Worm (Caenorhabditis elegans) whole organism, L4/young adult: ENCODE data around the gene T11F9.14.
"Not testable (repeated sequence)": the region's sequence is repeated elsewhere in the genome, so short reads cannot be mapped to it uniquely, and the experiment has no call there.

Source experiments
- W03F9.2 ChIP-seq: fragments of 150-350 bp; optimal IDR thresholded peaks from 2 replicates; lab custom pipeline; 2014; ENCODE audit warnings: missing biosample characterization, missing genetic modification characterization
- dao-5 ChIP-seq: sonication (generic microtip); optimal IDR thresholded peaks from 2 replicates; lab custom pipeline; 2016; ENCODE audit warnings: missing genotype, missing genetic modification characterization, moderate library complexity, missing compliant biosample characterization
- him-1 ChIP-seq: sonication (generic microtip); optimal IDR thresholded peaks from 2 replicates; lab custom pipeline; 2016; ENCODE audit warnings: missing genotype, missing genetic modification reagents, missing genetic modification characterization, missing compliant biosample characterization

The T11F9.14 gene

DNA sequence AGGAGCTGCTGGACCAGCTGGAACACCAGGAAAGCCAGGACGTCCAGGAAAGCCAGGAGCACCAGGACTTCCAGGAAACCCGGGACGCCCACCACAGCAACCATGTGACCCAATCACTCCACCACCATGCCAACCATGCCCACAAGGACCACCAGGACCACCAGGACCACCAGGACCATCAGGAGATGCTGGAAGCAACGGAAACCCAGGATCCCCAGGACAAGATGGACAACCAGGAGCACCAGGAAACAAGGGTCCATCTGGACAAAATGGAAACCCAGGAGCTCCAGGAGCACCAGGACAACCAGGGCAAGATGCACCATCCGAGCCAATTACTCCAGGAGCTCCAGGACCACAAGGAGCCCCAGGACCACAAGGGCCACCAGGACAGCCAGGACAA lies 3.8 kb upstream of the T11F9.14 start:
- TF ChIP-seq him-1 (tag; lab: Kevin White, UChicago) = no peak
- TF ChIP-seq W03F9.2 (tag; lab: Kevin White, UChicago) = no peak
- TF ChIP-seq dao-5 = no peak

DNA sequence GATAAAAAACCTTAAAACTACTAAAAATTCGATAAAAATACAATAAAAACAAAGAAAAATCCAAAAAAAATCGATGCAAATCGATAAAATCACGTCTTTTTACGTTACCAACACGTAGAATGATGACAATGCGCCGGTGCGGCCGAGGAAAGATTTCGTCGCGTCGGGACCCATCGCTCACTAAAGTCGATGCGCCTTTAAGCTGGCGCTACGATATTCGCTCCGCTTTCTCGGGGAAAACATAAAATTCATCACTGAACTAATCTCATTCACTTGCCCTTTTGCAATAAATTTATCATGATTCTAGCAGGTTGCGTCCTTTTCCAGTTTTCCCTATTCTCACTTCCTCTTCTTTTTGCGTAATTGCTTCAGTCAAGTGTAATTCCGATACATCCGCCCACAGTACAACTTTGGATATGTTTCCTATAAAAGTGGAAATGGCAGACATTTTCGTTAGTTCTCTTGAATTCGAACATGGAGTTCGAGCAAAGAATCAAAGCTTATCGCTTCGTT lies 3.0 kb upstream of the T11F9.14 start, which contains the start of gene col-157:
Gene col-157 (plus strand): TSS at position 463 of the 513 bp plus-strand sequence.
- TF ChIP-seq W03F9.2 (tag; lab: Kevin White, UChicago); him-1 (tag; lab: Kevin White, UChicago); dao-5: not testable (repeated sequence)

DNA sequence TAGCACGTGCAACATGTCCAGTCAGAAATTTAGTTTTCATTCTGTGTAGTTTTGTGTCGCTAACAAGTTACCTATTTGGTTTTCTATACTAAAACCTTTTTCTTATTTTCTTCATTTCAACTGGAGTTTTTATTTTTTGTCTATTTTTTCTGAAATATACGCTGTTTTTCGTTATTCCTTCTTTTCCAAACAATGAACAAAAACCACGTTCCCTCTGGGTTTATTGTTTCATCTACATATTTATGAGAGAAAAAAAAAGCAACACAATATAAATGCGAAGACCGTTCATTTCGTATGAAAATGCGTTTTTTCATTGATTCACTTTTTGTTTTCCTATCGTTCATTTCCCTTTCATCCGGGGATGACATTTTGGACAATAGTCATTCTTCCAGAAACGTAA lies 1.2 kb downstream of the T11F9.14 start, which contains the start of gene T11F9.22:
Gene T11F9.22 (plus strand): TSS at position 301 of the 400 bp plus-strand sequence.
- TF ChIP-seq him-1 (tag; lab: Kevin White, UChicago) (no peak), W03F9.2 (tag; lab: Kevin White, UChicago) (no peak), dao-5 (no peak)

DNA sequence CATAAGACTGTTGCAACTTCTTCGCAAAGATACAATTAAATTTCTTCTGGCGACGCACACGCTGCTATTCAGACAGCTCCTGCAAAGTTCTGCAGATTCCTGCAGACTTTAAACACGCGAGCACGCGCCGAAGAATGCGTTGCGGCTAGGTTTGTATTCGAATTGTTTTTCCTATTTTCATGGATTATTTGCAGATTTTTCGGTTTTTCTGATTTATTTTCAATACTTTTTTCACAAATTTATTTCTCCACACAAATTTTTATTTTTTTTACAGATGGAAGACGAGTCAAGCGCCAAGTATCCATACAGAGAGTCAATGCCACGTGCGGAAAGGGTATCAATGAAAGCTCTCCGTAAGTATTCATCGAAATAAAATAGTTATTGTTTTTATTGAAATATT lies 5.0 kb downstream of the T11F9.14 start, which contains the start of gene T11F9.7:
Gene T11F9.7 (plus strand): TSS at position 301 of the 400 bp plus-strand sequence.
- not testable (repeated sequence) for TF ChIP-seq dao-5; W03F9.2 (tag; lab: Kevin White, UChicago); him-1 (tag; lab: Kevin White, UChicago)

DNA sequence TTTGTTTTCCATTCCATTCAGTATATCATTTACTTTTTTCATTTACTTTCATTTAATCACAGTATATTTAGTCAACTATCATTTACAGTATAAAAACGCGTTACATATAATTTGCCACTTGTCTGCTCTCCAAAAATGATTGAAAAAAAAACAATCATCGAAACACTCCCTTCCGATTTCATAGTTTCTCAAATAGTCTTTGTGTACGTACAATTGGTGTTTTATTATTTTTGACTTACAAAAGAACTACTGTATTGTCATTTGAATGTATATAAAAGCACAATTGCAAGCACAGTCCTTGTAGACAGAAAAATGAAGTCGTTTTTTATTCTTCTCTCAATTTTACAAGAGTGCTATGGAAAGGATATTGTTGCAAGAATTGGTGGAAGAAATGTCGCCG lies 6.2 kb downstream of the T11F9.14 start, which contains the start of gene nas-22:
Gene nas-22 (plus strand): TSS at position 301 of the 400 bp plus-strand sequence.
- TF ChIP-seq him-1 (tag; lab: Kevin White, UChicago) = no peak
- no peak for TF ChIP-seq W03F9.2 (tag; lab: Kevin White, UChicago)

DNA sequence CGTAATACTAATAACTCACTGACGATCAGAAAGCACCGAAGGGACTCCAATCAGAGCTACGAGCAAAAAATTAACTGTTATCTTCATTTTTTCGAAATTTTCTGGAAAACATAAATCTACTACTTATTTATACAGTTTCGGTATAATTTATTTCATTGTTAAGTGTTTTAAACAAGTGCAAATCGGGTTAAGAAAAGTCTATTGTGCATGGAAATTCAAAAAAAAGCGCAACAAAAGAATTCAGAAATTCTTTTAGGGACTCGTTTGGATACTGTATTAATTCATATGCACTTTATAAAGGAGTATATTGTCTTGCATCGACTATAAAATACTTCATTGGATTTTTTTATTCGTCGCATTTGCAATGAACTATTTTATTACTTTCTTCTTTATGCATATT lies 8.4 kb downstream of the T11F9.14 start, which contains the start of the genes nas-20 and nas-21:
Gene nas-20 (minus strand): TSS at position 101 of the 400 bp plus-strand sequence.
Gene nas-21 (plus strand): TSS at position 356 of the 400 bp plus-strand sequence.
- TF ChIP-seq him-1 (tag; lab: Kevin White, UChicago) (no peak), W03F9.2 (tag; lab: Kevin White, UChicago) (no peak), dao-5 (no peak)

DNA sequence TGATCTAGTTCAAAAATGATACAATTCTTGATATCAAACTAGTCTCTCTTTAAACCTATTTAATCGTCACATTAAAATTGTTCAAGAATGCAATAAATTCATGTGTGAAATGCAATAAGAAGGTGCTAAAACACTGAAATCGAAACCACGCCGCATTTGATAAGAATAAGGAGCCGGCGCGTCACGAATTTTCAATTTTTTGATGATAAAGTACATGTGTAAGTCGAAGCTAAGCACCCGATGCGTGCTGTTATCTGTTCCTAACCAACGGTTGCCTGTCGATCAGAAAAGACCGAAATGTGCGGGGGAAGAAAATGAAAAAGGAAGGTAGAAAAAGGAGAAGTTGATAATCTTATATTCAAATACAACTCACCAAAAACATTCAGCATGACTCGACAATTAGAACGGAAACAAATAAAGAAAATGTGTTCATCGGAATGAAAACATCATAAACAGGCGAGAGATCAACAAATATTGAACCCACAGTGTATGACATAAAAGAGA lies 10.4 kb downstream of the T11F9.14 start, which contains the start of gene aat-6:
Gene aat-6 (minus strand): TSS at position 454 of the 504 bp plus-strand sequence.
- no peak for TF ChIP-seq W03F9.2 (tag; lab: Kevin White, UChicago)
- no peak for TF ChIP-seq dao-5
- TF ChIP-seq him-1 (tag; lab: Kevin White, UChicago) = no peak

DNA sequence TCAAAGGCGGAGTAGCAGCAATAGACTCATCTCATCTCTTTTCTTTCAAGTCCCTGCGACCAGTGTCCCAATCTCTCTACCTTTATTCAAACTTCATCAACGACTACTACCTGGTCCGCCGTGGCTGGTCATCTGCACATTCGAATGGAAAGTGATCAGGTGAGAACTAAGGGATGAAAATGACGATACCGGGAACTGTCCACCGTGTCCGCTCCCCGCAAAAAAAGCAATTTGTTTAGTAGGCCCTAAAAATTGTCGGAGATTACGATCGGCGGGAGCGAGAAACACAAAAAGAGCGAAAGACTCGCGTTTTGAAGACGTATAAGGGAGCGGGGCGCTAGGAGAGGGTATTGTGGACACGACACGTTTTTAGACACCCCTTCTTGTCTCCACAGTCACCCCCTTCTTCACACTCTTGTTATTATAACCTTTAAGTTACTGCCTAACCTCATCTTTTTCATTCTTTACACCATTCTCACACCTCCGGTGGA lies 17.6 kb downstream of the T11F9.14 start, which contains the start of gene zipt-16:
Gene zipt-16 (plus strand): TSS at position 51 of the 491 bp plus-strand sequence.
- TF ChIP-seq him-1 (tag; lab: Kevin White, UChicago) (no peak), W03F9.2 (tag; lab: Kevin White, UChicago) (no peak), dao-5 (no peak)

DNA sequence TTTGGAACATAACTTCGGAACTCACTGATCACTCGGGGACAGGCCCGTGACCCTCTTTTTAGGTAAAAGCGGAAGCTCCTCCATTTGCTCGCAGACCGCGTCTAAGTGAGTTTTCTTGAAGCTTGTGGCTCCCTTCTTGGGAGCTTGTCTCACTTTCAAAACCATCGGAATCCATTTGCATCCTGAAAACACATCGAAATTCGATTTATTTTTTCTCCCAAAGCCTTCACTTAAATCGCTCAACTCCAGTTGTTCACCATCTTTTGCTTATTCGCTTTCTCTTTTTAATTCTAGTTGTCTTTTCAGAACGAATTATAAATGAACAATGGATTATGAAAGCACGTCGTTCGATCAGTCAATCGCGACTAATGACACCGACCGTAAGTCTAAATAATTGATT lies 21.4 kb downstream of the T11F9.14 start, which contains the start of gene T11F9.1:
Gene T11F9.1 (plus strand): TSS at position 301 of the 400 bp plus-strand sequence.
- TF ChIP-seq dao-5 (no peak), him-1 (tag; lab: Kevin White, UChicago) (no peak), W03F9.2 (tag; lab: Kevin White, UChicago) (no peak)

DNA sequence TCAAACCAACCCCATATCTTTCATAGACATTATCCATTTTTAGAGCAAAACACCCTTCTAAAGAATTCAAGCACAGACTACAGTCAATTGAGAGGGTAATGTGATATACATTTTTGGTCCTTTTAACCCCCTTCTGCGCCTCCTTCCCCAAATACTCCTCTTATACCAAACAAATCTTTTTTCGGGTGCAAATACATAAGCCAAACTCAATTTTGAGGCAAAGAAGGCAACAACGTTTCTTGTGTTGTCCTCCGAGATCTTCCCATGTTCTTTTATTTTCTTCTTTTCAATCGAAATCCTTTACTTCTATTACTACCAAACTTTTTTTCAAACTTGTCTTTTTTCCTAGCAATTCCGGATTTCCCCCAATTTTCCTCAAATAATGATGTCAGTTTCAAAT lies 25.7 kb downstream of the T11F9.14 start:
- no peak for TF ChIP-seq dao-5
- TF ChIP-seq him-1 (tag; lab: Kevin White, UChicago) = no peak
- TF ChIP-seq W03F9.2 (tag; lab: Kevin White, UChicago) = no peak

DNA sequence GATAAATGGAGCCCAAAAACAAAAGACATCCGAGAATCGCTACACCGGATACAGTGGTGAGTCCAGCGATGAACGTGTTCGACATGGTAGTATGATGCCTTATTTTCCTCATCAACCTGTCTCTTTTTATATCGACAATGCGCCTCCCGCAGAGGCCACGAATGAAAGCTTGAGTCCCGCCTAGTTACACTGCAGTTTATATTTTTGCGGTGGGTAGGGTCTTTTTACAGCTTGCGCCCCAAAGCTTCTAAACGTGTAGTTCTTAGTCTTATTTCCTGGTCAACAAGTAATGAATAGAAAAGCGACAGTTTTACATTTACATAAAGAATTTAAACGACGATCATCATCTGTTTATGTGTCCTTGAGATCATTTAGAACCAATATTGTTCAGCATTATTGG lies 30.4 kb downstream of the T11F9.14 start, which contains the start of gene col-156:
Gene col-156 (minus strand): TSS at position 101 of the 400 bp plus-strand sequence.
- TF ChIP-seq dao-5 = no peak
- TF ChIP-seq him-1 (tag; lab: Kevin White, UChicago) = no peak
- TF ChIP-seq W03F9.2 (tag; lab: Kevin White, UChicago) = no peak

DNA sequence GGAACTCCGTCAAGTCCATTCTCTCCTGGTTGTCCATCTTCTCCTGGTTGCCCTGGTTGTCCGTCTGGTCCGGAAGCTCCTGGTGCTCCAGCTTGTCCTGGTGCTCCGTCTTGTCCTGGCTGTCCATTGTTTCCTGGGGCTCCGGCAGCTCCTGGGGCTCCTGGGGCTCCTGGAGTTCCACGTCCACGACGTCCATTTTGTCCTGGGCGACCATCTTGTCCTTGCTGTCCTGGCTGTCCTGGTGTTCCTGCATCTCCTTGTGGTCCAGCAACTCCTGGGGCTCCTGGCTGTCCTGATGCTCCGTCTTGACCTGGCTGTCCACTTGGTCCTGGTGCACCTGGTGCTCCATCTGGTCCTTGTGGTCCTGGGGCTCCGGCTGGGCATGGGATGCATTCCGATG lies 31.2 kb downstream of the T11F9.14 start:
- no peak for TF ChIP-seq him-1 (tag; lab: Kevin White, UChicago)
- TF ChIP-seq W03F9.2 (tag; lab: Kevin White, UChicago) = no peak
- no peak for TF ChIP-seq dao-5

DNA sequence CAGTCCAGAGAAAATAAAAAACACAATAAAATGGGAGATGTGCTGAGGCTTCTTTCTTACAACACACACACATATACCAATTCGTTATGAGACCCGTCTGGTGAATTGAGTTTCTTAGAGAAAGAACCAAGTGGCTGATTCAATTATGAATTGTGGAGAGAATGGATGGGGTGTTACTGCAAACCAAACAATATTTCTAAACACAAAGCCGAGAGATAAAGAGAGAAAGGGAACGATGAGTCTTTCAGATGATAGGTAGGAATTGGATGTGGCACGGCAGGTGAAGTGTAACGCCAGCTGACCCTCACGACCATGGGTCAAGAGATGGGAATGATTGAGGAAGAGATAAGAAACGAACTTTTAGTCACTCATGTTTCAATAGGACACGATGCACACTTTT lies 34.3 kb downstream of the T11F9.14 start, which contains the start of gene mig-17:
Gene mig-17 (plus strand): TSS at position 389 of the 400 bp plus-strand sequence.
- TF ChIP-seq dao-5 (no peak), W03F9.2 (tag; lab: Kevin White, UChicago) (no peak)

DNA sequence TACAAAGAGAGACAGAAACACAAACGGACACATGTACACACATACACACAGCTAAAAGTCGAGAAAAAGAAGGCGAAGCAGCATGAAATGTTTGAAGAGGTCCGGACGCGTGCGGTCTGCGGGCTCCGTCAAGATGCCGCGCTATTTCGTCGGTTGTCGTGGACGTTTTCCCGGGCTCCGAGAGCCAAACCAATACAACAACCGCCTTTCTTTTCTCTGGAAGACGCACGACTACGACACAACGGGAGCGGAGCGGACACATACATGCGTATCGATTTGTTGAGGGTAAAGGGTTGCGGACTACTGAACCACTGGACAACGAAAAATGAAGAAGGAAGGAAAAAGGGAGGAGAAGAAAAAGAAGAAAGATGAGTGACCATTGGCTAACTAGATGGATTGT lies 35.3 kb downstream of the T11F9.14 start:
- TF ChIP-seq W03F9.2 (tag; lab: Kevin White, UChicago) (no peak), dao-5 (no peak), him-1 (tag; lab: Kevin White, UChicago) (peak; percentile 35)
